Worm (Caenorhabditis elegans) whole organism, young adult: ENCODE data around the gene C30F2.4.
A peak's percentile ranks its signal among the peaks of the same experiment; 100 is the strongest.

Experiments used
- B0019.2 ChIP-seq: fragments of 200-800 bp; sonication (Bioruptor generic); conservative IDR thresholded peaks from 2 replicates; pipeline ENCODE4 v1.3.6; 2022; ENCODE audit warnings: missing genetic modification reagents, missing genetic modification characterization, missing compliant biosample characterization
- B0261.1 ChIP-seq: sonication (generic microtip); optimal IDR thresholded peaks from 2 replicates; lab custom pipeline; 2016; ENCODE audit warnings: mild to moderate bottlenecking, missing genetic modification characterization, moderate library complexity, missing compliant biosample characterization
- C06A6.2 ChIP-seq: fragments of 200-800 bp; sonication (Bioruptor generic); conservative IDR thresholded peaks from 2 replicates; pipeline ENCODE4 v1.3.6; 2022; ENCODE audit warnings: missing genetic modification characterization, missing compliant biosample characterization
- F10E7.11 ChIP-seq: sonication (generic microtip); optimal IDR thresholded peaks from 2 replicates; lab custom pipeline; 2017; ENCODE audit warnings: mild to moderate bottlenecking, missing genetic modification characterization, moderate library complexity, missing compliant biosample characterization
- F22D6.2 ChIP-seq: sonication (generic microtip); optimal IDR thresholded peaks from 2 replicates; lab custom pipeline; 2016; ENCODE audit warnings: mild to moderate bottlenecking, missing genetic modification characterization, missing compliant biosample characterization
- F57A8.1 ChIP-seq: fragments of 200-800 bp; sonication (Bioruptor generic); optimal IDR thresholded peaks from 2 replicates; lab custom pipeline; 2018; ENCODE audit warnings: mild to moderate bottlenecking, missing genetic modification characterization, moderate library complexity, missing compliant biosample characterization
- F57C9.4 ChIP-seq: sonication (generic microtip); optimal IDR thresholded peaks from 2 replicates; lab custom pipeline; 2017; ENCODE audit warnings: mild to moderate bottlenecking, missing genetic modification characterization, missing compliant biosample characterization
- Y53F4B.3 ChIP-seq: fragments of 200-800 bp; sonication (Bioruptor generic); IDR thresholded peaks from 2 replicates; pipeline ENCODE4 v1.3.6; 2022; ENCODE audit warnings: missing genetic modification reagents, missing genetic modification characterization, missing compliant biosample characterization
- Y53G8AR.9 ChIP-seq: fragments of 200-800 bp; sonication (Bioruptor generic); conservative IDR thresholded peaks from 2 replicates; pipeline ENCODE4 v1.3.6; 2022; ENCODE audit warnings: missing genetic modification reagents, missing genetic modification characterization, missing compliant biosample characterization
- Y67H2A.10 ChIP-seq: fragments of 200-800 bp; sonication (Bioruptor generic); conservative IDR thresholded peaks from 2 replicates; pipeline ENCODE4 v1.3.6; 2022; ENCODE audit warnings: missing genetic modification reagents, missing genetic modification characterization, missing compliant biosample characterization
- Y79H2A.3 ChIP-seq: fragments of 200-800 bp; sonication (Bioruptor generic); conservative IDR thresholded peaks from 2 replicates; pipeline ENCODE4 v1.3.6; 2022; ENCODE audit warnings: missing genetic modification reagents, missing genetic modification characterization, missing compliant biosample characterization
- Y95B8A.8 ChIP-seq: fragments of 200-800 bp; sonication (Bioruptor generic); IDR thresholded peaks from 2 replicates; pipeline ENCODE4 v1.3.6; 2022; ENCODE audit warnings: missing genetic modification reagents, missing genetic modification characterization, missing compliant biosample characterization
- ZK185.1 ChIP-seq: sonication (generic microtip); optimal IDR thresholded peaks from 2 replicates; lab custom pipeline; 2016; ENCODE audit warnings: mild to moderate bottlenecking, missing genetic modification characterization, missing compliant biosample characterization; ENCODE audit not compliant: poor library complexity, severe bottlenecking
- akir-1 ChIP-seq: fragments of 200-800 bp; sonication (Bioruptor generic); optimal IDR thresholded peaks from 2 replicates; lab custom pipeline; 2018; ENCODE audit warnings: mild to moderate bottlenecking, missing genetic modification characterization, moderate library complexity, missing compliant biosample characterization
- aptf-2 ChIP-seq: fragments of 200-800 bp; sonication (Bioruptor generic); conservative IDR thresholded peaks from 2 replicates; pipeline ENCODE4 v1.3.6; 2022; ENCODE audit warnings: missing genetic modification reagents, missing genetic modification characterization, missing compliant biosample characterization
- attf-3 ChIP-seq: fragments of 200-800 bp; sonication (Bioruptor generic); conservative IDR thresholded peaks from 2 replicates; pipeline ENCODE4 v1.3.6; 2022; ENCODE audit warnings: missing genetic modification reagents, missing genetic modification characterization, missing compliant biosample characterization
- attf-6 ChIP-seq: fragments of 200-800 bp; sonication (Bioruptor generic); IDR thresholded peaks from 2 replicates; pipeline ENCODE4 v1.3.6; 2022; ENCODE audit warnings: missing genetic modification reagents, missing genetic modification characterization, missing compliant biosample characterization
- bed-2 ChIP-seq: fragments of 200-800 bp; sonication (Bioruptor generic); IDR thresholded peaks from 2 replicates; pipeline ENCODE4 v1.3.6; 2022; ENCODE audit warnings: missing genetic modification reagents, missing genetic modification characterization, missing compliant biosample characterization
- cebp-1 ChIP-seq, 2 experiments: fragments of 200-800 bp in 1 of 2; sonication (Bioruptor generic) in 1 of 2; sonication (generic microtip) in 1 of 2; IDR thresholded peaks in 1 of 2; optimal IDR thresholded peaks in 1 of 2; 2 replicates each; pipeline versions ENCODE4 v1.3.6 to Lab custom; 2017 to 2022; ENCODE audit warnings: missing compliant biosample characterization in 2 of 2, missing genetic modification characterization in 2 of 2, mild to moderate bottlenecking in 1 of 2, missing genetic modification reagents in 1 of 2, moderate library complexity in 1 of 2
- chd-7 ChIP-seq: sonication (generic microtip); optimal IDR thresholded peaks from 2 replicates; lab custom pipeline; 2016; ENCODE audit warnings: mild to moderate bottlenecking, missing genetic modification characterization, moderate library complexity, missing compliant biosample characterization
- die-1 ChIP-seq: sonication (generic microtip); optimal IDR thresholded peaks from 2 replicates; lab custom pipeline; 2016; ENCODE audit warnings: missing genotype, mild to moderate bottlenecking, missing genetic modification characterization, missing compliant biosample characterization
- dpl-1 ChIP-seq: fragments of 150-350 bp; optimal IDR thresholded peaks from 2 replicates; lab custom pipeline; 2014; ENCODE audit warnings: missing biosample characterization, missing genetic modification reagents, missing genetic modification characterization
- efl-1 ChIP-seq: fragments of 150-350 bp; optimal IDR thresholded peaks from 2 replicates; lab custom pipeline; 2014; ENCODE audit warnings: missing biosample characterization, missing genetic modification reagents, missing genetic modification characterization
- ets-4 ChIP-seq: fragments of 200-800 bp; sonication (Bioruptor generic); optimal IDR thresholded peaks from 2 replicates; lab custom pipeline; 2018; ENCODE audit warnings: mild to moderate bottlenecking, missing genetic modification characterization, missing compliant biosample characterization
- hlh-12 ChIP-seq: sonication (generic microtip); optimal IDR thresholded peaks from 2 replicates; lab custom pipeline; 2016; ENCODE audit warnings: missing genetic modification characterization, missing compliant biosample characterization
- hmg-1.2 ChIP-seq: fragments of 200-800 bp; sonication (Bioruptor generic); IDR thresholded peaks from 2 replicates; pipeline ENCODE4 v1.3.6; 2022; ENCODE audit warnings: missing genetic modification reagents, missing genetic modification characterization, missing compliant biosample characterization
- hmg-20 ChIP-seq: fragments of 200-800 bp; sonication (Bioruptor generic); IDR thresholded peaks from 2 replicates; pipeline ENCODE4 v1.3.6; 2022; ENCODE audit warnings: missing genetic modification reagents, missing genetic modification characterization, missing compliant biosample characterization
- lag-1 ChIP-seq: fragments of 200-800 bp; sonication (Bioruptor generic); IDR thresholded peaks from 2 replicates; pipeline ENCODE4 v1.3.6; 2022; ENCODE audit warnings: missing genetic modification reagents, missing genetic modification characterization, missing compliant biosample characterization
- let-607 ChIP-seq, 2 experiments: fragments of 200-800 bp in 1 of 2; sonication (Bioruptor generic) in 1 of 2; sonication (generic microtip) in 1 of 2; optimal IDR thresholded peaks; 2 replicates each; lab custom pipeline; 2016 to 2018; ENCODE audit warnings: mild to moderate bottlenecking in 2 of 2, missing compliant biosample characterization in 2 of 2, missing genetic modification characterization in 2 of 2, moderate library complexity in 2 of 2, missing genotype in 1 of 2
- lsl-1 ChIP-seq: fragments of 200-800 bp; sonication (Bioruptor generic); optimal IDR thresholded peaks from 2 replicates; lab custom pipeline; 2018; ENCODE audit warnings: mild to moderate bottlenecking, missing genetic modification characterization, moderate library complexity, missing compliant biosample characterization
- madf-6 ChIP-seq: fragments of 200-800 bp; sonication (Bioruptor generic); IDR thresholded peaks from 2 replicates; pipeline ENCODE4 v1.3.6; 2022; ENCODE audit warnings: missing genetic modification reagents, missing genetic modification characterization, missing compliant biosample characterization
- mel-28 ChIP-seq: sonication (generic microtip); optimal IDR thresholded peaks from 2 replicates; lab custom pipeline; 2016; ENCODE audit warnings: borderline replicate concordance, mild to moderate bottlenecking, missing genetic modification characterization, missing compliant biosample characterization
- nfyb-1 ChIP-seq: fragments of 200-800 bp; sonication (Bioruptor generic); IDR thresholded peaks from 2 replicates; pipeline ENCODE4 v1.3.6; 2022; ENCODE audit warnings: missing genetic modification reagents, missing genetic modification characterization, missing compliant biosample characterization
- nhr-120 ChIP-seq: fragments of 200-800 bp; sonication (Bioruptor generic); IDR thresholded peaks from 2 replicates; pipeline ENCODE4 v1.3.6; 2022; ENCODE audit warnings: missing genetic modification characterization, missing compliant biosample characterization
- pha-4 ChIP-seq: fragments of 150-350 bp; sonication (generic microtip); optimal IDR thresholded peaks from 2 replicates; lab custom pipeline; 2014; ENCODE audit warnings: missing biosample characterization, missing genetic modification reagents, missing genetic modification characterization
- rpc-1 ChIP-seq, 2 experiments: fragments of 150-350 bp in 1 of 2; sonication (generic microtip) in 1 of 2; optimal IDR thresholded peaks; 2 replicates each; lab custom pipeline; 2014 to 2018; ENCODE audit warnings: missing biosample characterization in 1 of 2, missing genetic modification characterization in 1 of 2, missing genetic modification reagents in 1 of 2, missing genotype in 1 of 2
- sea-2 ChIP-seq: fragments of 200-800 bp; sonication (Bioruptor generic); IDR thresholded peaks from 2 replicates; pipeline ENCODE4 v1.3.6; 2022; ENCODE audit warnings: missing genetic modification characterization, missing compliant biosample characterization
- snpc-4 ChIP-seq, 5 experiments: fragments of 150-350 bp in 1 of 5; sonication (generic microtip) in 4 of 5; optimal IDR thresholded peaks; 2 replicates each; lab custom pipeline; 2014 to 2018; ENCODE audit warnings: missing genetic modification characterization in 5 of 5, missing biosample characterization in 3 of 5, antibody characterized with exemption in 2 of 5, mild to moderate bottlenecking in 2 of 5, missing compliant biosample characterization in 2 of 5, missing genotype in 2 of 5, moderate library complexity in 2 of 5, missing genetic modification reagents in 1 of 5
- somi-1 ChIP-seq: fragments of 200-800 bp; sonication (Bioruptor generic); optimal IDR thresholded peaks from 2 replicates; lab custom pipeline; 2018; ENCODE audit warnings: mild to moderate bottlenecking, missing genetic modification characterization, missing compliant biosample characterization
- tbp1 ChIP-seq: fragments of 200-800 bp; sonication (Bioruptor generic); optimal IDR thresholded peaks from 2 replicates; lab custom pipeline; 2018; ENCODE audit warnings: mild to moderate bottlenecking, missing genetic modification characterization, missing compliant biosample characterization
- tbx-9 ChIP-seq: sonication (generic microtip); optimal IDR thresholded peaks from 2 replicates; lab custom pipeline; 2016; ENCODE audit warnings: borderline replicate concordance, missing genetic modification characterization, inconsistent platforms, missing compliant biosample characterization
- unc-130 ChIP-seq: sonication (generic microtip); optimal IDR thresholded peaks from 2 replicates; lab custom pipeline; 2016; ENCODE audit warnings: missing genetic modification reagents, missing genetic modification characterization, missing compliant biosample characterization
- unc-62 ChIP-seq: fragments of 150-350 bp; optimal IDR thresholded peaks from 2 replicates; lab custom pipeline; 2014; ENCODE audit warnings: missing biosample characterization, missing genetic modification reagents, missing genetic modification characterization
- zfh-2 ChIP-seq: fragments of 200-800 bp; sonication (Bioruptor generic); conservative IDR thresholded peaks from 2 replicates; pipeline ENCODE4 v1.3.6; 2022; ENCODE audit warnings: missing genetic modification reagents, missing genetic modification characterization, missing compliant biosample characterization
- zim-3 ChIP-seq: sonication (generic microtip); optimal IDR thresholded peaks from 2 replicates; lab custom pipeline; 2017; ENCODE audit warnings: mild to moderate bottlenecking, missing genetic modification characterization, moderate library complexity, missing compliant biosample characterization
- ztf-18 ChIP-seq: sonication (generic microtip); optimal IDR thresholded peaks from 2 replicates; lab custom pipeline; 2016; ENCODE audit warnings: missing genotype, mild to moderate bottlenecking, missing genetic modification characterization, missing compliant biosample characterization

C30F2.4 gene

DNA sequence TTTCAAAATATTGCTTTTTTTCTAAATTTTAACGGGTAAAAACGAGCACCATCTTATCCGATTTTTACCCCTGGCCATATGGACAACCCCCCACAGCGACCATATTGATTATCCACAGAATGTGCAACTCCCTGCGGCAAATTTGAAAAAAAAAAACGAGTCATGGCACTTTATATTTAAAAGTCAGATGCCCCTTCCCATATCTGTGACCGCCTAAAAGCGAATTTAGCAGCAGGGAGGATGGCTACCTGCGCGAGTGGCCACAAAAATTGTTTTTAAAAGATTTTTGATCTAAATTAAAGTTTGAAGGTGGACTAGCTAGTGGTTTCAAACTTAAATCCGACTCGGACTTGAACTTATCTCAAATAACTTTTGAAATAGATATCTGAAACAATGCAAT, 20.0 kb downstream of the C30F2.4 start (continued):
- TF ChIP-seq dpl-1 (GFP tag; lab: Kevin White, UChicago) = no peak
- peak; percentile 95 for TF ChIP-seq lag-1 (GFP tag; lab: Robert Waterston, UW)
- peak; percentile 97 for TF ChIP-seq Y53G8AR.9
- peak; percentile 98 for TF ChIP-seq nfyb-1
- no peak for TF ChIP-seq akir-1 (GFP tag; lab: Kevin White, UChicago)
- peak; percentile 85 for TF ChIP-seq ets-4 (GFP tag; lab: Kevin White, UChicago)
- TF ChIP-seq Y53F4B.3 = no peak
- TF ChIP-seq zim-3 (tag; lab: Kevin White, UChicago) = peak; percentile 6
- TF ChIP-seq chd-7 = peak; percentile 92
- peak; percentile 98 for TF ChIP-seq ZK185.1 (tag; lab: Kevin White, UChicago)
- peak; percentile 84; the same call in 1 of the 2 replicates for TF ChIP-seq hmg-1.2
- TF ChIP-seq attf-3 (GFP tag; lab: Robert Waterston, UW) = peak; percentile 59
- TF ChIP-seq mel-28 (tag; lab: Kevin White, UChicago) = peak; percentile 78
- TF ChIP-seq lsl-1 (GFP tag; lab: Kevin White, UChicago) = no peak
- TF ChIP-seq F10E7.11 (tag; lab: Kevin White, UChicago) = peak; percentile 96
- peak; percentile 80 for TF ChIP-seq F57A8.1 (GFP tag; lab: Kevin White, UChicago)
- peak; percentile 81; the same call in 1 of the 2 replicates for TF ChIP-seq bed-2 (GFP tag; lab: Robert Waterston, UW)
- TF ChIP-seq zfh-2 (GFP tag; lab: Robert Waterston, UW) = peak; percentile 90
- TF ChIP-seq hlh-12 (tag; lab: Kevin White, UChicago) = no peak
- TF ChIP-seq tbp1 (GFP tag; lab: Kevin White, UChicago) = peak; percentile 78
- TF ChIP-seq pha-4 (tag; lab: Kevin White, UChicago) = peak; percentile 64
- TF ChIP-seq sea-2 (GFP tag; lab: Robert Waterston, UW) = peak; percentile 80; the same call in 1 of the 2 replicates
- peak; percentile 97 for TF ChIP-seq hmg-20
- peak; percentile 12 for TF ChIP-seq die-1 (tag; lab: Kevin White, UChicago)
- TF ChIP-seq cebp-1 (GFP tag; IDR thresholded peaks at IDR 0.05; lab: Robert Waterston, UW) = peak; percentile 53
- peak; percentile 97 for TF ChIP-seq cebp-1 (tag; optimal IDR thresholded peaks at IDR 0.05; lab: Kevin White, UChicago)
- no peak for TF ChIP-seq madf-6 (GFP tag; lab: Robert Waterston, UW)
- peak; percentile 97 for TF ChIP-seq F22D6.2 (tag; lab: Kevin White, UChicago)
- TF ChIP-seq let-607 (tag; optimal IDR thresholded peaks at IDR 0.05; lab: Kevin White, UChicago) = peak; percentile 59 to 93
- peak; percentile 40; the same call in 1 of the 2 replicates for TF ChIP-seq Y95B8A.8 (GFP tag; lab: Robert Waterston, UW)
- TF ChIP-seq C06A6.2 = peak; percentile 96
- TF ChIP-seq unc-62 = no peak
- TF ChIP-seq B0019.2 (GFP tag; lab: Robert Waterston, UW) = no peak
- peak; percentile 26 for TF ChIP-seq rpc-1 (optimal IDR thresholded peaks at IDR 0.05; lab: Kevin White, UChicago)
- TF ChIP-seq rpc-1 (tag; optimal IDR thresholded peaks at IDR 0.05; lab: Kevin White, UChicago) = no peak
- no peak for TF ChIP-seq Y79H2A.3 (GFP tag; lab: Robert Waterston, UW)
- TF ChIP-seq B0261.1 (tag; lab: Kevin White, UChicago) = peak; percentile 58
- TF ChIP-seq aptf-2 (GFP tag; lab: Robert Waterston, UW) = 0 out of 2 replicates have a peak, but pooled peaks have one; percentile 50
- TF ChIP-seq tbx-9 (tag; lab: Kevin White, UChicago) = no peak
- TF ChIP-seq Y67H2A.10 (GFP tag; lab: Robert Waterston, UW) = peak; percentile 21; the same call in 1 of the 2 replicates
- TF ChIP-seq F57C9.4 (tag; lab: Kevin White, UChicago) = peak; percentile 39
- TF ChIP-seq snpc-4 (GFP tag; optimal IDR thresholded peaks at IDR 0.05; lab: Kevin White, UChicago) = peak; percentile 59
- peak in 3 of 4 experiments; percentile 82 to 90 (median 89) for TF ChIP-seq snpc-4 (tag; optimal IDR thresholded peaks at IDR 0.05; lab: Kevin White, UChicago)
- no peak for TF ChIP-seq efl-1 (GFP tag; lab: Kevin White, UChicago)
- TF ChIP-seq ztf-18 (tag; lab: Kevin White, UChicago) = peak; percentile 68
- TF ChIP-seq attf-6 (GFP tag; lab: Robert Waterston, UW) = no peak
- peak; percentile 97 for TF ChIP-seq somi-1 (GFP tag; lab: Kevin White, UChicago)
- TF ChIP-seq nhr-120 (GFP tag; lab: Robert Waterston, UW) = no peak
- peak; percentile 11 for TF ChIP-seq unc-130
